Worm (Caenorhabditis elegans) whole organism, L4 larva: ENCODE measurements around the gene lim-6.

Experiments
- ama-1 ChIP-seq: fragments of 150-350 bp; optimal IDR thresholded peaks from 2 replicates; lab custom pipeline; 2014; ENCODE audit warnings: inconsistent platforms, mixed read lengths
- ceh-82 ChIP-seq: sonication (generic microtip); optimal IDR thresholded peaks from 2 replicates; lab custom pipeline; 2017; ENCODE audit warnings: missing biosample characterization, missing genetic modification characterization
- daf-12 ChIP-seq: fragments of 150-350 bp; optimal IDR thresholded peaks from 2 replicates; lab custom pipeline; 2014; ENCODE audit warnings: missing biosample characterization, missing genetic modification reagents, missing genetic modification characterization
- fkh-10 ChIP-seq: fragments of 150-350 bp; optimal IDR thresholded peaks from 2 replicates; lab custom pipeline; 2014; ENCODE audit warnings: missing biosample characterization, missing genetic modification reagents, missing genetic modification characterization
- gei-8 ChIP-seq: fragments of 200-800 bp; sonication (Bioruptor generic); optimal IDR thresholded peaks from 2 replicates; lab custom pipeline; 2018; ENCODE audit warnings: mild to moderate bottlenecking, missing genetic modification characterization, missing compliant biosample characterization
- nhr-48 ChIP-seq: sonication (generic microtip); optimal IDR thresholded peaks from 2 replicates; lab custom pipeline; 2016; ENCODE audit warnings: mild to moderate bottlenecking, missing genetic modification characterization, missing compliant biosample characterization
- skn-1 ChIP-seq: fragments of 150-350 bp; optimal IDR thresholded peaks from 2 replicates; lab custom pipeline; 2014; ENCODE audit warnings: missing biosample characterization, missing genetic modification characterization
- snpc-4 ChIP-seq: fragments of 150-350 bp; optimal IDR thresholded peaks from 2 replicates; lab custom pipeline; 2014; ENCODE audit warnings: missing biosample characterization, missing genetic modification characterization
- unc-62 ChIP-seq, 3 experiments: fragments of 150-350 bp in 1 of 3; sonication (generic microtip); optimal IDR thresholded peaks in 2 of 3; peaks in 1 of 3; 1 replicate in 1 of 3; 2 replicates in 2 of 3; lab custom pipeline; 2014 to 2017; ENCODE audit warnings: missing biosample characterization in 3 of 3, missing genetic modification characterization in 3 of 3, missing genetic modification reagents in 3 of 3, missing genotype in 1 of 3

ce11 chrX:1035039-1035598 is 37.1 kb upstream of the lim-6 start, which contains the start of the genes stau-1 and sec-22:
- TF ChIP-seq unc-62 (GFP tag; optimal IDR thresholded peaks at IDR 0.05 in 1 of 2; lab: Kevin White, UChicago) = no peak
- TF ChIP-seq unc-62 (tag; optimal IDR thresholded peaks at IDR 0.05; lab: Kevin White, UChicago) = no peak
- TF ChIP-seq daf-12 (tag; lab: Kevin White, UChicago) = no peak
- no peak for TF ChIP-seq ama-1 (lab: Kevin White, UChicago)
- TF ChIP-seq nhr-48 (tag; lab: Kevin White, UChicago) = no peak
- no peak for TF ChIP-seq snpc-4 (tag; lab: Kevin White, UChicago)
- TF ChIP-seq gei-8 (GFP tag; lab: Kevin White, UChicago) = no peak
- TF ChIP-seq ceh-82 (tag; lab: Kevin White, UChicago) = no peak
- TF ChIP-seq skn-1 (tag; lab: Kevin White, UChicago) = no peak
- no peak for TF ChIP-seq fkh-10 (GFP tag; lab: Kevin White, UChicago)
